Fruit fly (Drosophila melanogaster) whole organism, wandering third instar larva: ENCODE data around the gene kraken.
A peak's percentile ranks its signal among the peaks of the same experiment; 100 is the strongest.

ENCODE experiments used
- CrebA ChIP-seq: fragments of 200-800 bp; sonication (Bioruptor generic); optimal IDR thresholded peaks from 2 replicates; lab custom pipeline; 2016; ENCODE audit warnings: missing biosample characterization, mild to moderate bottlenecking, missing genetic modification characterization, borderline replicate concordance
- Dfd ChIP-seq: fragments of >200 bp; optimal IDR thresholded peaks from 2 replicates; lab custom pipeline; 2017; ENCODE audit warnings: missing biosample characterization, missing genetic modification characterization
- Dif ChIP-seq: fragments of 200-275, 200-300 bp; sonication (Bioruptor generic); optimal IDR thresholded peaks from 2 replicates; lab custom pipeline; 2018; ENCODE audit warnings: missing biosample characterization, missing genetic modification characterization; ENCODE audit not compliant: partially characterized antibody
- Hnf4 ChIP-seq: fragments of 200-800 bp; sonication (Bioruptor generic); optimal IDR thresholded peaks from 2 replicates; lab custom pipeline; 2016; ENCODE audit warnings: missing biosample characterization, mild to moderate bottlenecking, missing genetic modification characterization
- Hr78 ChIP-seq: fragments of >200 bp; optimal IDR thresholded peaks from 2 replicates; lab custom pipeline; 2017; ENCODE audit warnings: missing biosample characterization, missing genetic modification characterization
- Myc ChIP-seq: fragments of >200 bp; optimal IDR thresholded peaks from 2 replicates; lab custom pipeline; 2017
- OdsH ChIP-seq: fragments of 200-800 bp; sonication (Bioruptor generic); optimal IDR thresholded peaks from 2 replicates; lab custom pipeline; 2016; ENCODE audit warnings: missing biosample characterization, mild to moderate bottlenecking, missing genetic modification characterization
- brk ChIP-seq: fragments of 200-800 bp; sonication (Bioruptor generic); optimal IDR thresholded peaks from 2 replicates; lab custom pipeline; 2016; ENCODE audit warnings: missing biosample characterization, mild to moderate bottlenecking, missing genetic modification characterization
- dmrt93B ChIP-seq: fragments of 200-800 bp; sonication (Bioruptor generic); optimal IDR thresholded peaks from 2 replicates; lab custom pipeline; 2018; ENCODE audit warnings: missing biosample characterization, mild to moderate bottlenecking, missing genetic modification characterization
- foxo ChIP-seq, 2 experiments: fragments of 200-800 bp; sonication (Bioruptor generic); optimal IDR thresholded peaks; 2 replicates in 1 of 2; 3 replicates in 1 of 2; lab custom pipeline; 2016 to 2017; ENCODE audit warnings: missing biosample characterization in 2 of 2, missing genetic modification characterization in 2 of 2
- fru ChIP-seq: fragments of 200-800 bp; sonication (Bioruptor generic); optimal IDR thresholded peaks from 3 replicates; lab custom pipeline; 2016; ENCODE audit warnings: missing biosample characterization, mild to moderate bottlenecking, missing genetic modification characterization
- pan ChIP-seq: fragments of >200 bp; optimal IDR thresholded peaks from 2 replicates; lab custom pipeline; 2017
- woc ChIP-seq: sonication (Bioruptor generic); optimal IDR thresholded peaks from 2 replicates; lab custom pipeline; 2016; ENCODE audit warnings: missing biosample characterization, mild to moderate bottlenecking, missing genetic modification characterization

dm6 chr2L:841708-842107 lies 10.9 kb upstream of the kraken start:
- TF ChIP-seq foxo (GFP tag; optimal IDR thresholded peaks at IDR 0.05; lab: Kevin White, UChicago) (peak; percentile 57 to 96), Hr78 (GFP tag; lab: Kevin White, UChicago) (no peak), dmrt93B (peak; percentile 91), Dif (GFP tag; lab: Kevin White, UChicago) (no peak), brk (peak; percentile 86), OdsH (GFP tag; lab: Kevin White, UChicago) (peak; percentile 96), Myc (lab: Kevin White, UChicago) (no peak), CrebA (no peak), Dfd (GFP tag; lab: Kevin White, UChicago) (no peak), pan (lab: Kevin White, UChicago) (no peak), fru (peak; percentile 95), Hnf4 (peak; percentile 97), woc (GFP tag; lab: Kevin White, UChicago) (peak; percentile 86)
